Fruit fly (Drosophila melanogaster): Measurements from ENCODE around the gene MtnA.

DNA sequence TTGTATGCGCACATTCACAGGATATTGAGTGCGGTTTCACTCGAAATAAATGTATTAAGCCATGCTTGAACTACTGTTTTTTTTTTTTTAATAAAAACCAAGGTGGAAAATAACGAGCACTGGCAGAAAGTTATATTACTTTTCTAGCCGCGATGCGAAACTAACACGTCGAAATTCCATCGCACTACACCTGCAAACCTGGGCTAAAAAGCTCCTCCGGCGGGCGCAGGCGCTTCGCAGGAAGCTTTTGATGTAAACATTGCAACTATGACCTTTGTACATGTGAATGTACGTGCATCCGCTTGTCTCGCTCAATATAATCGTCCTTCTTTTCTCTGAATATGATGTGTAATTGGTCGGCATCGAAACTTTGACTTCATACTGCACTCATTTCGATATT is 44.4 kb downstream of the MtnA start, which contains the start of gene side-VII:
- TF ChIP-seq esn (GFP tag; optimal IDR thresholded peaks at IDR 0.05) (no peak), pdm3 (GFP tag; optimal IDR thresholded peaks at IDR 0.05) (no peak), CG32006 (GFP tag; optimal IDR thresholded peaks at IDR 0.05) (no peak), salr (GFP tag; optimal IDR thresholded peaks at IDR 0.05) (no peak), OdsH (GFP tag; optimal IDR thresholded peaks at IDR 0.05) (no peak), CG8632 (GFP tag; optimal IDR thresholded peaks at IDR 0.05) (no peak), CG15336 (GFP tag; IDR thresholded peaks at IDR 0.05) (no peak), CG4318 (GFP tag; optimal IDR thresholded peaks at IDR 0.05) (no peak), Eip93F (GFP tag; optimal IDR thresholded peaks at IDR 0.05) (no peak), dsx (GFP tag; optimal IDR thresholded peaks at IDR 0.05; ENCODE audit: poor library complexity, severe bottlenecking) (no peak), Ets21C (GFP tag; optimal IDR thresholded peaks at IDR 0.05) (no peak)

Measured in whole organism, prepupa.